Worm (Caenorhabditis elegans) whole organism, L1 larva: ENCODE measurements around the gene hda-10.

Source experiments
- efl-1 ChIP-seq, 4 experiments: fragments of 150-350 bp; optimal IDR thresholded peaks in 3 of 4; peaks in 1 of 4; 1 replicate in 1 of 4; 2 replicates in 3 of 4; lab custom pipeline; 2014; ENCODE audit warnings: missing biosample characterization in 2 of 4, missing genetic modification characterization in 2 of 4, missing genetic modification reagents in 2 of 4
- egl-27 ChIP-seq, 2 experiments: fragments of 150-350 bp in 1 of 2; sonication (generic microtip); optimal IDR thresholded peaks; 3 replicates each; lab custom pipeline; 2017 to 2018; ENCODE audit warnings: missing biosample characterization in 2 of 2, missing genetic modification characterization in 2 of 2, missing genetic modification reagents in 2 of 2
- lsy-2 ChIP-seq, 2 experiments: fragments of 150-350 bp; optimal IDR thresholded peaks; 2 replicates each; lab custom pipeline; 2014; ENCODE audit warnings: missing biosample characterization in 2 of 2, missing genetic modification characterization in 2 of 2
- nhr-237 ChIP-seq: fragments of 150-350 bp; optimal IDR thresholded peaks from 2 replicates; lab custom pipeline; 2014; ENCODE audit warnings: missing biosample characterization, missing genetic modification characterization
- snpc-4 ChIP-seq: fragments of 150-350 bp; optimal IDR thresholded peaks from 2 replicates; lab custom pipeline; 2014; ENCODE audit warnings: missing biosample characterization, missing genetic modification characterization
- unc-130 ChIP-seq: fragments of 150-350 bp; optimal IDR thresholded peaks from 2 replicates; lab custom pipeline; 2017; ENCODE audit warnings: missing biosample characterization, missing genetic modification characterization, inconsistent platforms
- unc-62 ChIP-seq: fragments of 150-350 bp; optimal IDR thresholded peaks from 2 replicates; lab custom pipeline; 2014; ENCODE audit warnings: missing biosample characterization, missing genetic modification reagents, missing genetic modification characterization
- zag-1 ChIP-seq: fragments of 150-350 bp; optimal IDR thresholded peaks from 2 replicates; lab custom pipeline; 2014; ENCODE audit warnings: missing biosample characterization, missing genetic modification characterization
- zip-4 ChIP-seq: fragments of 200-800 bp; sonication (Bioruptor generic); optimal IDR thresholded peaks from 2 replicates; lab custom pipeline; 2018; ENCODE audit warnings: mild to moderate bottlenecking, missing genetic modification characterization, moderate library complexity, missing compliant biosample characterization

DNA sequence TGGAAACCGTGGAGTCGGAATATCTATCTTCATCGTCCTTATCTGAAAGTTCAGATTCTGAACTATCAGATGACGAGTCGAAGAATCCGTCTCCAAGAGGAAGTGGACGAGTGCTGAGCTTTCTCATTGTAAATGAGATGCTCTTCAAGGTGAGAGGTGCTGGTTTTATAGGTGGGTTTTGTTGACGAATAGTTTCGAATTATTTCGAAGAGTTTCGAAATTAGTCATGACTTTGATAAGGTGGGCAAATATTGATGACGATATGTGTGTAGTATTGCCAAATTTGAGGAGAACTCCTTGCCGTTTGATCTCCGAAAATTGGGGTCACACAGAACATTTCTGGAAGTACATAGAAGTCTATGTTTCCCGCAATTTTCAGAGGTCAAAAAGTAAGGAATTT lies 49.0 kb upstream of the hda-10 start, which contains the start of gene F08G2.5:
- TF ChIP-seq efl-1 (optimal IDR thresholded peaks at IDR 0.05; lab: Kevin White, UChicago): no peak
- TF ChIP-seq efl-1 (GFP tag; optimal IDR thresholded peaks at IDR 0.05 in 1 of 2; lab: Kevin White, UChicago): no peak
- TF ChIP-seq snpc-4: no peak
- TF ChIP-seq egl-27 (tag; optimal IDR thresholded peaks at IDR 0.05; lab: Kevin White, UChicago): no peak
- TF ChIP-seq unc-130: no peak
- TF ChIP-seq zip-4: no peak
- no peak for TF ChIP-seq lsy-2 (tag; optimal IDR thresholded peaks at IDR 0.05; lab: Kevin White, UChicago)
- TF ChIP-seq unc-62 (GFP tag; lab: Kevin White, UChicago): no peak
- TF ChIP-seq zag-1 (tag; lab: Kevin White, UChicago): no peak
- no peak for TF ChIP-seq nhr-237
